Worm (Caenorhabditis elegans): ENCODE measurements around the gene mmad-1.

DNA sequence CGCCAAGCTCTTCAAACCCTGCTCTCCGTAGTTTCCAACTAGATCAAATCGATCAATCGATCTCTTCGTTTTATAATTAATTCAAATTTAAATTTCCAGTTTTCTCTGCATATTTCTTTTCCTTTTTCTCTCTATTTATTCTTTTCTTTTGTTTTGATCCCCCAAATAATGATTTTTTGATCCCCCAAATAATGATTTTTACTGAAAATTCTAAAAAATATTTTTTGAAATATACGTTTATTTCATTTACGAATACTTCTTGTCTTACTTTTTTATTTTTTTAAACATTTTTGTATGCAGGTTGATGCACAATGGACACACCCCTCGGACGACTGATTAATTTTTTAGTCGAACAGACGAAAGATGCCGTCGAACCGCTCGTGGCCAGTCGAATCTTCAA is 45.4 kb downstream of the mmad-1 start, which contains the start of gene T28A8.4:
- TF ChIP-seq snpc-4 (tag; optimal IDR thresholded peaks at IDR 0.05): no peak
- no peak for TF ChIP-seq fos-1 (tag; optimal IDR thresholded peaks at IDR 0.05)
- TF ChIP-seq mdl-1 (tag; optimal IDR thresholded peaks at IDR 0.05): no peak
- no peak for TF ChIP-seq nhr-11 (tag; optimal IDR thresholded peaks at IDR 0.05)
- no peak for TF ChIP-seq ztf-4 (tag; optimal IDR thresholded peaks at IDR 0.05)
- TF ChIP-seq jun-1 (tag; optimal IDR thresholded peaks at IDR 0.05): no peak
- TF ChIP-seq ceh-82 (tag; optimal IDR thresholded peaks at IDR 0.05): no peak
- no peak for TF ChIP-seq unc-62 (GFP tag; optimal IDR thresholded peaks at IDR 0.05)
- TF ChIP-seq pha-4 (tag; optimal IDR thresholded peaks at IDR 0.05): no peak
- no peak for TF ChIP-seq ceh-16 (tag; optimal IDR thresholded peaks at IDR 0.05)
- TF ChIP-seq aly-2 (tag; optimal IDR thresholded peaks at IDR 0.05): no peak
- no peak for TF ChIP-seq ama-1 (optimal IDR thresholded peaks at IDR 0.05)
- no peak for TF ChIP-seq ZK546.5 (tag; optimal IDR thresholded peaks at IDR 0.05)
